Fruit fly (Drosophila melanogaster) whole organism, embryonic: Measurements from ENCODE around the gene CG4953.
A peak's percentile ranks its signal among the peaks of the same experiment; 100 is the strongest.

Experiments
- B-H2 ChIP-seq: fragments of 200-800 bp; sonication (Bioruptor generic); optimal IDR thresholded peaks from 2 replicates; lab custom pipeline; 2018; ENCODE audit warnings: missing biosample characterization, mild to moderate bottlenecking, missing genetic modification characterization
- BEAF-32 ChIP-seq: fragments of 200-800 bp; sonication (Bioruptor generic); optimal IDR thresholded peaks from 3 replicates; lab custom pipeline; 2017; ENCODE audit warnings: missing biosample characterization, missing genetic modification characterization, mild to moderate bottlenecking, moderate library complexity, missing genetic modification reagents
- Bteb2 ChIP-seq: fragments of 200-800 bp; sonication (Bioruptor generic); optimal IDR thresholded peaks from 2 replicates; lab custom pipeline; 2016; ENCODE audit warnings: missing biosample characterization, missing genetic modification characterization
- CG11085 ChIP-seq: fragments of 200-800 bp; sonication (Bioruptor generic); IDR thresholded peaks from 2 replicates; pipeline ENCODE4 v1.3.6; 2022; ENCODE audit warnings: missing biosample characterization, missing genetic modification characterization
- CG12769 ChIP-seq: fragments of 200-800 bp; sonication (Bioruptor generic); optimal IDR thresholded peaks from 2 replicates; lab custom pipeline; 2019; ENCODE audit warnings: missing biosample characterization, mild to moderate bottlenecking, missing genetic modification characterization, moderate library complexity
- CG13287 ChIP-seq: fragments of 200-800 bp; sonication (Bioruptor generic); IDR thresholded peaks from 2 replicates; pipeline ENCODE4 v1.3.6; 2022; ENCODE audit warnings: missing biosample characterization, missing genetic modification characterization; ENCODE audit not compliant: partially characterized antibody
- CG13296 ChIP-seq: fragments of 200-800 bp; sonication (Bioruptor generic); optimal IDR thresholded peaks from 3 replicates; lab custom pipeline; 2018; ENCODE audit warnings: missing biosample characterization, mild to moderate bottlenecking, missing genetic modification characterization
- CG13894 ChIP-seq: fragments of 200-800 bp; sonication (Bioruptor generic); optimal IDR thresholded peaks from 3 replicates; lab custom pipeline; 2018; ENCODE audit warnings: missing biosample characterization, mild to moderate bottlenecking, missing genetic modification characterization, moderate library complexity
- CG15479 ChIP-seq: fragments of 200-800 bp; sonication (Bioruptor generic); optimal IDR thresholded peaks from 3 replicates; lab custom pipeline; 2019; ENCODE audit warnings: missing biosample characterization, mild to moderate bottlenecking, missing genetic modification characterization, moderate library complexity
- CG1647 ChIP-seq: fragments of 200-800 bp; sonication (Bioruptor generic); optimal IDR thresholded peaks from 3 replicates; lab custom pipeline; 2016; ENCODE audit warnings: missing biosample characterization, missing genetic modification characterization
- CG17328 ChIP-seq: fragments of 200-800 bp; sonication (Bioruptor generic); IDR thresholded peaks from 2 replicates; pipeline ENCODE4 v1.3.6; 2022; ENCODE audit warnings: missing biosample characterization, missing genetic modification characterization
- CG17359 ChIP-seq: fragments of 200-800 bp; sonication (Bioruptor generic); optimal IDR thresholded peaks from 3 replicates; lab custom pipeline; 2018; ENCODE audit warnings: missing biosample characterization, mild to moderate bottlenecking, missing genetic modification characterization, moderate library complexity
- CG2875 ChIP-seq: fragments of 200-800 bp; sonication (Bioruptor generic); optimal IDR thresholded peaks from 2 replicates; lab custom pipeline; 2017; ENCODE audit warnings: missing biosample characterization, mild to moderate bottlenecking, missing genetic modification characterization, missing genetic modification reagents
- CG32767 ChIP-seq: fragments of 200-800 bp; sonication (Bioruptor generic); IDR thresholded peaks from 2 replicates; pipeline ENCODE4 v1.3.6; 2022; ENCODE audit warnings: missing biosample characterization, missing genetic modification characterization
- CG5245 ChIP-seq: fragments of 200-800 bp; sonication (Bioruptor generic); optimal IDR thresholded peaks from 3 replicates; lab custom pipeline; 2016; ENCODE audit warnings: missing biosample characterization, missing genetic modification characterization
- CG6272 ChIP-seq: fragments of 200-800 bp; sonication (Bioruptor generic); IDR thresholded peaks from 2 replicates; pipeline ENCODE4 v1.3.6; 2022; ENCODE audit warnings: missing biosample characterization, missing genetic modification characterization
- CG7271 ChIP-seq: fragments of 200-800 bp; sonication (Bioruptor generic); optimal IDR thresholded peaks from 2 replicates; lab custom pipeline; 2018; ENCODE audit warnings: missing biosample characterization, mild to moderate bottlenecking, missing genetic modification characterization, moderate library complexity
- CG8478 ChIP-seq: fragments of >200 bp; optimal IDR thresholded peaks from 2 replicates; lab custom pipeline; 2018
- CG8944 ChIP-seq: fragments of 200-800 bp; sonication (Bioruptor generic); optimal IDR thresholded peaks from 3 replicates; lab custom pipeline; 2016; ENCODE audit warnings: missing biosample characterization, missing genetic modification characterization
- D ChIP-seq, 2 experiments: fragments of 200-800 bp in 1 of 2; fragments of >200 bp in 1 of 2; sonication (Bioruptor generic) in 1 of 2; optimal IDR thresholded peaks; 2 replicates in 1 of 2; 3 replicates in 1 of 2; lab custom pipeline; 2017; ENCODE audit warnings: mild to moderate bottlenecking in 1 of 2, missing biosample characterization in 1 of 2, missing genetic modification characterization in 1 of 2, missing genetic modification reagents in 1 of 2
- D19B ChIP-seq: fragments of 200-800 bp; sonication (Bioruptor generic); optimal IDR thresholded peaks from 2 replicates; lab custom pipeline; 2017; ENCODE audit warnings: missing biosample characterization, mild to moderate bottlenecking, missing genetic modification characterization
- Dbx ChIP-seq: fragments of 200-800 bp; sonication (Bioruptor generic); IDR thresholded peaks from 3 replicates; pipeline ENCODE4 v1.3.6; 2022; ENCODE audit warnings: missing biosample characterization, missing genetic modification characterization
- Drgx ChIP-seq: fragments of 200-800 bp; sonication (Bioruptor generic); IDR thresholded peaks from 2 replicates; pipeline ENCODE4 v1.3.6; 2022; ENCODE audit warnings: missing biosample characterization, missing genetic modification characterization
- Ets65A ChIP-seq: fragments of 200-800 bp; sonication (Bioruptor generic); peaks from one replicate; lab custom pipeline; 2016; ENCODE audit warnings: missing biosample characterization, missing genetic modification characterization
- Ets97D ChIP-seq: fragments of 200-800 bp; sonication (Bioruptor generic); optimal IDR thresholded peaks from 3 replicates; lab custom pipeline; 2016; ENCODE audit warnings: missing biosample characterization, missing genetic modification characterization
- Gsc ChIP-seq: fragments of 200-800 bp; sonication (Bioruptor generic); IDR thresholded peaks from 2 replicates; pipeline ENCODE4 v1.3.6; 2022; ENCODE audit warnings: missing biosample characterization, missing genetic modification characterization
- HmgD ChIP-seq: fragments of 200-800 bp; sonication (Bioruptor generic); optimal IDR thresholded peaks from 3 replicates; lab custom pipeline; 2016; ENCODE audit warnings: missing biosample characterization, missing genetic modification characterization
- Kr ChIP-seq: fragments of 200-800 bp; sonication (Bioruptor generic); optimal IDR thresholded peaks from 2 replicates; lab custom pipeline; 2017; ENCODE audit warnings: missing biosample characterization, mild to moderate bottlenecking, missing genetic modification characterization
- Oaz ChIP-seq: fragments of 200-800 bp; sonication (Bioruptor generic); IDR thresholded peaks from 2 replicates; pipeline ENCODE4 v1.3.6; 2022; ENCODE audit warnings: missing biosample characterization, missing genetic modification characterization
- Scr ChIP-seq: fragments of 200-800 bp; sonication (Bioruptor generic); IDR thresholded peaks from 2 replicates; pipeline ENCODE4 v1.3.6; 2022; ENCODE audit warnings: missing biosample characterization, missing genetic modification characterization; ENCODE audit not compliant: partially characterized antibody
- Side ChIP-seq: fragments of 200-800 bp; sonication (Bioruptor generic); optimal IDR thresholded peaks from 2 replicates; lab custom pipeline; 2016; ENCODE audit warnings: missing biosample characterization, missing genetic modification characterization
- abd-A ChIP-seq: fragments of 200-800 bp; sonication (Bioruptor generic); optimal IDR thresholded peaks from 3 replicates; lab custom pipeline; 2019; ENCODE audit warnings: missing biosample characterization, mild to moderate bottlenecking, missing genetic modification characterization, moderate library complexity
- amos ChIP-seq: fragments of 200-800 bp; sonication (Bioruptor generic); IDR thresholded peaks from 2 replicates; pipeline ENCODE4 v1.3.6; 2022; ENCODE audit warnings: missing biosample characterization, missing genetic modification characterization; ENCODE audit not compliant: partially characterized antibody
- bcd ChIP-seq: fragments of 200-800 bp; sonication (Bioruptor generic); optimal IDR thresholded peaks from 2 replicates; lab custom pipeline; 2017; ENCODE audit warnings: missing biosample characterization, mild to moderate bottlenecking, missing genetic modification characterization
- bsh ChIP-seq, 2 experiments: fragments of 200-800 bp; sonication (Bioruptor generic); optimal IDR thresholded peaks; 2 replicates each; lab custom pipeline; 2017 to 2018; ENCODE audit warnings: mild to moderate bottlenecking in 2 of 2, missing biosample characterization in 2 of 2, missing genetic modification characterization in 2 of 2, moderate library complexity in 1 of 2
- ken ChIP-seq: fragments of 200-800 bp; sonication (Bioruptor generic); IDR thresholded peaks from 3 replicates; pipeline ENCODE4 v1.3.6; 2022; ENCODE audit warnings: missing biosample characterization, missing genetic modification characterization
- kni ChIP-seq: fragments of 200-800 bp; sonication (Bioruptor generic); optimal IDR thresholded peaks from 3 replicates; lab custom pipeline; 2017; ENCODE audit warnings: mild to moderate bottlenecking, missing biosample characterization, missing genetic modification reagents, missing genetic modification characterization
- lab ChIP-seq: fragments of 200-800 bp; sonication (Bioruptor generic); optimal IDR thresholded peaks from 3 replicates; lab custom pipeline; 2017; ENCODE audit warnings: missing biosample characterization, missing genetic modification characterization, mild to moderate bottlenecking, moderate library complexity, missing genetic modification reagents
- mld ChIP-seq: fragments of 200-800 bp; sonication (Bioruptor generic); IDR thresholded peaks from 3 replicates; pipeline ENCODE4 v1.3.6; 2022; ENCODE audit warnings: missing biosample characterization, missing genetic modification characterization; ENCODE audit not compliant: partially characterized antibody
- nerfin-2 ChIP-seq: fragments of 200-800 bp; sonication (Bioruptor generic); IDR thresholded peaks from 2 replicates; pipeline ENCODE4 v1.3.6; 2022; ENCODE audit warnings: missing biosample characterization, missing genetic modification characterization; ENCODE audit not compliant: partially characterized antibody
- phol ChIP-seq: fragments of 200-800 bp; sonication (Bioruptor generic); optimal IDR thresholded peaks from 3 replicates; lab custom pipeline; 2018; ENCODE audit warnings: missing biosample characterization, mild to moderate bottlenecking, missing genetic modification characterization, moderate library complexity
- sima ChIP-seq: fragments of 200-800 bp; sonication (Bioruptor generic); optimal IDR thresholded peaks from 2 replicates; lab custom pipeline; 2016; ENCODE audit warnings: missing biosample characterization, missing genetic modification characterization
- slbo ChIP-seq: fragments of 200-800 bp; sonication (Bioruptor generic); IDR thresholded peaks from 2 replicates; pipeline ENCODE4 v1.3.6; 2022; ENCODE audit warnings: missing biosample characterization, missing genetic modification characterization
- ssp ChIP-seq: fragments of 200-800 bp; sonication (Bioruptor generic); IDR thresholded peaks from 2 replicates; pipeline ENCODE4 v1.3.6; 2022; ENCODE audit warnings: missing biosample characterization, missing genetic modification characterization
- stc ChIP-seq: fragments of 200-800 bp; sonication (Bioruptor generic); IDR thresholded peaks from 2 replicates; pipeline ENCODE4 v1.3.6; 2022; ENCODE audit warnings: missing biosample characterization, missing genetic modification characterization
- tll ChIP-seq, 2 experiments: fragments of 200-800 bp in 1 of 2; fragments of >200 bp in 1 of 2; sonication (Bioruptor generic) in 1 of 2; optimal IDR thresholded peaks; 2 replicates each; lab custom pipeline; 2017 to 2019; ENCODE audit warnings: missing biosample characterization in 2 of 2, missing genetic modification characterization in 2 of 2, mild to moderate bottlenecking in 1 of 2, moderate library complexity in 1 of 2
- trem ChIP-seq: fragments of 200-800 bp; optimal IDR thresholded peaks from 3 replicates; lab custom pipeline; 2019; ENCODE audit warnings: missing biosample characterization, mild to moderate bottlenecking, missing genetic modification characterization, moderate library complexity
- unc-4 ChIP-seq: fragments of 200-800 bp; sonication (Bioruptor generic); IDR thresholded peaks from 2 replicates; pipeline ENCODE4 v1.3.6; 2022; ENCODE audit warnings: missing biosample characterization, missing genetic modification characterization; ENCODE audit not compliant: partially characterized antibody
- wor ChIP-seq: fragments of 200-800 bp; sonication (Bioruptor generic); IDR thresholded peaks from 2 replicates; pipeline ENCODE4 v1.3.6; 2022; ENCODE audit warnings: missing biosample characterization, missing genetic modification characterization

CG4953 gene

dm6 chr2L:10299810-10300147 lies 33.3 kb downstream of the CG4953 start, which contains the start of gene CYLD (continued):
- no peak for TF ChIP-seq mld (GFP tag; lab: Robert Waterston, UW)
- TF ChIP-seq CG2875 (GFP tag; lab: Kevin White, UChicago): peak; percentile 41
- TF ChIP-seq CG13287 (GFP tag; lab: Robert Waterston, UW): no peak; the same call in 1 of the 2 replicates
- TF ChIP-seq ken: no peak; the same call in 2 of the 3 replicates
- TF ChIP-seq Drgx: peak; percentile 68
- TF ChIP-seq phol (tag; lab: Kevin White, UChicago): peak; percentile 77
- TF ChIP-seq Ets65A (GFP tag; lab: Kevin White, UChicago): no peak
- peak; percentile 77 for TF ChIP-seq stc (GFP tag; lab: Robert Waterston, UW)
- no peak for TF ChIP-seq CG11085 (GFP tag; lab: Robert Waterston, UW)
- no peak for TF ChIP-seq lab (GFP tag; lab: Kevin White, UChicago)
- TF ChIP-seq Dbx (GFP tag; lab: Robert Waterston, UW): peak; percentile 57; the same call in 1 of the 3 replicates
- no peak for TF ChIP-seq CG1647 (GFP tag; lab: Kevin White, UChicago)
- peak; percentile 77 for TF ChIP-seq CG17359 (tag; lab: Kevin White, UChicago)
- no peak for TF ChIP-seq CG15479 (GFP tag; lab: Kevin White, UChicago)
- no peak for TF ChIP-seq Gsc
- no peak for TF ChIP-seq nerfin-2
- peak; percentile 44 for TF ChIP-seq CG5245 (GFP tag; lab: Kevin White, UChicago)
- peak; percentile 82 for TF ChIP-seq CG17328 (GFP tag; lab: Robert Waterston, UW)
- no peak for TF ChIP-seq Oaz (GFP tag; lab: Robert Waterston, UW)
- TF ChIP-seq D19B (GFP tag; lab: Kevin White, UChicago): no peak
- no peak for TF ChIP-seq CG8944
- no peak for TF ChIP-seq ssp (GFP tag; lab: Robert Waterston, UW)
- no peak for TF ChIP-seq abd-A (tag; lab: Kevin White, UChicago)
- no peak for TF ChIP-seq bcd
- peak; percentile 44 for TF ChIP-seq CG7271 (tag; lab: Kevin White, UChicago)
- TF ChIP-seq CG32767 (GFP tag; lab: Robert Waterston, UW): no peak
- TF ChIP-seq Scr (GFP tag; lab: Robert Waterston, UW): no peak; the same call in 1 of the 2 replicates
- peak; percentile 14 for TF ChIP-seq B-H2
- no peak for TF ChIP-seq D (optimal IDR thresholded peaks at IDR 0.05; lab: Kevin White, UChicago)
- TF ChIP-seq D (GFP tag; optimal IDR thresholded peaks at IDR 0.05; lab: Kevin White, UChicago): peak; percentile 29
- TF ChIP-seq tll (GFP tag; optimal IDR thresholded peaks at IDR 0.05; lab: Kevin White, UChicago): no peak
- TF ChIP-seq slbo (GFP tag; lab: Robert Waterston, UW): peak; percentile 77
- peak; percentile 72 for TF ChIP-seq CG13296 (GFP tag; lab: Kevin White, UChicago)
- peak; percentile 15 for TF ChIP-seq BEAF-32 (GFP tag; lab: Kevin White, UChicago)
- TF ChIP-seq Side (GFP tag; lab: Kevin White, UChicago): no peak
- no peak; the same call in 1 of the 2 replicates for TF ChIP-seq unc-4 (GFP tag; lab: Robert Waterston, UW)
- TF ChIP-seq sima (GFP tag; lab: Kevin White, UChicago): no peak
- TF ChIP-seq Kr (GFP tag; lab: Kevin White, UChicago): no peak
- TF ChIP-seq CG12769 (tag; lab: Kevin White, UChicago): peak; percentile 64
- TF ChIP-seq amos: no peak
- peak; percentile 58 for TF ChIP-seq CG13894 (tag; lab: Kevin White, UChicago)
- peak in 1 of 2 experiments; percentile 83 for TF ChIP-seq bsh (GFP tag; optimal IDR thresholded peaks at IDR 0.05; lab: Kevin White, UChicago)
- peak; percentile 30; the same call in 1 of the 2 replicates for TF ChIP-seq wor (GFP tag; lab: Robert Waterston, UW)
- no peak for TF ChIP-seq kni (GFP tag; lab: Kevin White, UChicago)
- TF ChIP-seq trem (tag; lab: Kevin White, UChicago): peak; percentile 75
- no peak for TF ChIP-seq CG6272
- TF ChIP-seq HmgD (GFP tag; lab: Kevin White, UChicago): no peak
- peak; percentile 24 for TF ChIP-seq Bteb2 (GFP tag; lab: Kevin White, UChicago)
- no peak for TF ChIP-seq CG8478
- TF ChIP-seq Ets97D: peak; percentile 25
